Worm (Caenorhabditis elegans) whole organism, young adult: ENCODE measurements around the gene C53C11.4.
"Not testable (repeated sequence)": the region's sequence is repeated elsewhere in the genome, so short reads cannot be mapped to it uniquely, and the experiment has no call there.

Experiments used
- T26A5.8 ChIP-seq: sonication (generic microtip); optimal IDR thresholded peaks from 2 replicates; lab custom pipeline; 2016; ENCODE audit warnings: missing genetic modification characterization, missing compliant biosample characterization
- Y56A3A.18 ChIP-seq: fragments of 200-800 bp; sonication (Bioruptor generic); IDR thresholded peaks from 2 replicates; pipeline ENCODE4 v1.3.6; 2022; ENCODE audit warnings: missing genetic modification reagents, missing genetic modification characterization, missing compliant biosample characterization
- ama-1 ChIP-seq, 3 experiments: fragments of 150-350 bp in 1 of 3; sonication (generic microtip) in 2 of 3; optimal IDR thresholded peaks; 2 replicates each; lab custom pipeline; 2014 to 2018; ENCODE audit warnings: missing biosample characterization in 2 of 3, missing genetic modification characterization in 2 of 3, missing genetic modification reagents in 2 of 3
- cebp-2 ChIP-seq: fragments of 200-800 bp; sonication (Bioruptor generic); IDR thresholded peaks from 2 replicates; pipeline ENCODE4 v1.3.6; 2022; ENCODE audit warnings: missing genetic modification characterization, missing compliant biosample characterization
- ceh-100 ChIP-seq: fragments of 200-800 bp; sonication (Bioruptor generic); IDR thresholded peaks from 2 replicates; pipeline ENCODE4 v1.3.6; 2022; ENCODE audit warnings: missing genetic modification reagents, missing genetic modification characterization, missing compliant biosample characterization
- dpff-1 ChIP-seq: sonication (generic microtip); optimal IDR thresholded peaks from 2 replicates; lab custom pipeline; 2017; ENCODE audit warnings: mild to moderate bottlenecking, missing genetic modification characterization, missing compliant biosample characterization
- ets-4 ChIP-seq: fragments of 200-800 bp; sonication (Bioruptor generic); optimal IDR thresholded peaks from 2 replicates; lab custom pipeline; 2018; ENCODE audit warnings: mild to moderate bottlenecking, missing genetic modification characterization, missing compliant biosample characterization
- fkh-3 ChIP-seq: sonication (generic microtip); optimal IDR thresholded peaks from 2 replicates; lab custom pipeline; 2016; ENCODE audit warnings: mild to moderate bottlenecking, missing genetic modification characterization, missing compliant biosample characterization
- hmg-20 ChIP-seq: fragments of 200-800 bp; sonication (Bioruptor generic); IDR thresholded peaks from 2 replicates; pipeline ENCODE4 v1.3.6; 2022; ENCODE audit warnings: missing genetic modification reagents, missing genetic modification characterization, missing compliant biosample characterization
- madf-8 ChIP-seq: fragments of 200-800 bp; sonication (Bioruptor generic); conservative IDR thresholded peaks from 2 replicates; pipeline ENCODE4 v1.3.6; 2022; ENCODE audit warnings: missing genetic modification reagents, missing genetic modification characterization, missing compliant biosample characterization
- nhr-90 ChIP-seq: sonication (generic microtip); optimal IDR thresholded peaks from 2 replicates; lab custom pipeline; 2016; ENCODE audit warnings: missing genotype, mild to moderate bottlenecking, missing genetic modification characterization, missing compliant biosample characterization
- snpc-1.3 ChIP-seq: sonication (generic microtip); optimal IDR thresholded peaks from 2 replicates; lab custom pipeline; 2017; ENCODE audit warnings: missing genetic modification characterization, mild to moderate bottlenecking, missing compliant biosample characterization, antibody characterized with exemption, moderate library complexity, missing genotype, missing genetic modification reagents; ENCODE audit not compliant: insufficient read depth
- xnd-1 ChIP-seq: sonication (generic microtip); optimal IDR thresholded peaks from 2 replicates; lab custom pipeline; 2016; ENCODE audit warnings: missing genotype, missing genetic modification reagents, missing genetic modification characterization, missing compliant biosample characterization
- zfh-2 ChIP-seq: fragments of 200-800 bp; sonication (Bioruptor generic); conservative IDR thresholded peaks from 2 replicates; pipeline ENCODE4 v1.3.6; 2022; ENCODE audit warnings: missing genetic modification reagents, missing genetic modification characterization, missing compliant biosample characterization

DNA sequence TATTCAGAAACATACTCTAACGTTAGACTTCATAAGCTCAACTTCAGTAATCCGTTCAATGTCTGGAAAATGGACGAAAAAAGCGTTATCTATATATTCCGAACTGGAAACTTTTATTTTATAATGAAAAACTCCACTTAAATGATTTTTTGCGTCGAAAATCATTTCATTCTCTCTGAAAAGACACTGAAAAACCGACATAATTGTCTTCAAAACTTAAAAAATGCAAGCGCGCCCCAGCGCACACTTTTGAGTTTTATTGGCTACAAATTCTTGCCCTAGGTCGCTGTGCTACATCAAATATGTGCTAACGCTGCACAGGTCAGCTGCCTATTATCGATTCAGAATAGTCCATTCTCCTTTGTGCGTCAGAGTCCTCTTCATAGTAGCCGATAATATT is 5.8 kb upstream of the C53C11.4 start, which contains the start of gene C33E10.1:
- not testable (repeated sequence) for TF ChIP-seq Y56A3A.18; zfh-2 (GFP tag; lab: Robert Waterston, UW); nhr-90 (tag; lab: Kevin White, UChicago); fkh-3; dpff-1; xnd-1 (tag; lab: Kevin White, UChicago); cebp-2 (GFP tag; lab: Robert Waterston, UW); ceh-100 (GFP tag; lab: Robert Waterston, UW); T26A5.8 (tag; lab: Kevin White, UChicago); ets-4; snpc-1.3 (tag; lab: Kevin White, UChicago); ama-1 (optimal IDR thresholded peaks at IDR 0.05; lab: Kevin White, UChicago); ama-1 (GFP tag; optimal IDR thresholded peaks at IDR 0.05; lab: Kevin White, UChicago); madf-8 (GFP tag; lab: Robert Waterston, UW); hmg-20 (GFP tag; lab: Robert Waterston, UW)
